Worm (Caenorhabditis elegans) whole organism, L3 larva: ENCODE results near the gene B0244.9.

ENCODE experiments used
- ZK546.5 ChIP-seq: sonication (generic microtip); optimal IDR thresholded peaks from 2 replicates; lab custom pipeline; 2017; ENCODE audit warnings: missing biosample characterization, missing genetic modification characterization
- ceh-16 ChIP-seq: sonication (generic microtip); optimal IDR thresholded peaks from 2 replicates; lab custom pipeline; 2017; ENCODE audit warnings: missing biosample characterization, missing genetic modification characterization
- ceh-82 ChIP-seq: fragments of 150-350 bp; optimal IDR thresholded peaks from 2 replicates; lab custom pipeline; 2014; ENCODE audit warnings: missing biosample characterization, missing genetic modification characterization
- egl-27 ChIP-seq: sonication (generic microtip); optimal IDR thresholded peaks from 4 replicates; lab custom pipeline; 2017; ENCODE audit warnings: missing biosample characterization, missing genetic modification reagents, missing genetic modification characterization
- egl-5 ChIP-seq: fragments of 150-350 bp; optimal IDR thresholded peaks from 2 replicates; lab custom pipeline; 2017; ENCODE audit warnings: missing biosample characterization, missing genetic modification reagents, missing genetic modification characterization, inconsistent platforms
- fkh-10 ChIP-seq: sonication (generic microtip); optimal IDR thresholded peaks from 2 replicates; lab custom pipeline; 2017; ENCODE audit warnings: missing biosample characterization, missing genetic modification reagents, missing genetic modification characterization
- jun-1 ChIP-seq: fragments of 150-350 bp; optimal IDR thresholded peaks from 2 replicates; lab custom pipeline; 2014; ENCODE audit warnings: missing biosample characterization, missing genetic modification reagents, missing genetic modification characterization
- nhr-11 ChIP-seq: fragments of 150-350 bp; optimal IDR thresholded peaks from 2 replicates; lab custom pipeline; 2014; ENCODE audit warnings: missing biosample characterization, missing genetic modification characterization
- nhr-77 ChIP-seq: fragments of 150-350 bp; optimal IDR thresholded peaks from 2 replicates; lab custom pipeline; 2014; ENCODE audit warnings: missing biosample characterization, missing genetic modification characterization
- skn-1 ChIP-seq: fragments of 150-350 bp; optimal IDR thresholded peaks from 2 replicates; lab custom pipeline; 2014; ENCODE audit warnings: missing biosample characterization, missing genetic modification characterization

DNA sequence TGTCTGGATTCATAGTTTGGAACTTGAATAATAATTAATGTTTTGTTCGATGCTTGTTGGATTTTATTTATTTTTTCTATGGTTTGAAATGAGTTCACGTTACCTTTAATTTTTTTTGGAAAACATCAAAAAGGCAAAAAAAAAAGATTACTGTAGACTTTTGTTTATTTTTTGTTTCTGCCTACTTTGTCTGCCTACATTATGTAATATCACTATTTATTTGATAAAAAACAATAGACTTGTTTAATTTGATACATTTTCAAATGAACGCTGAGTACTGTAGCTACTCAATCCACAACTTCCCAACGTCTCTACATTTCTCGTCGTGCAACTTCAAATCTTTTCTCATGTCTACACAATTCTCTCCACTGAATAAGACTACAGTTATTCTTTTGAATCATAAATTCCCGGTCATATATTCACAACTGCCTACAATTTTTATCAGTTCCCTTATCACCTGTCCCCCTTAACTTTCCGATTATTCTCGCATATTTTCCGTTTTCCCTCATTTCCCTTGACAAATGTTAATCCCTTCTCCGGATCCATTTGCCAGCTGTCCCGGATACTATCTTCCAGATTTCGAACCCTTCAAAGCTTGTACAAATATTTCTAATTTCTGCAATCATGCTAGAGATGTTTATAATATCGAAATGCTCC lies at the start of gene B0244.9, which contains the start of gene B0244.7:
- TF ChIP-seq ceh-16 (no peak), egl-27 (no peak), nhr-77 (tag; lab: Kevin White, UChicago) (no peak), ZK546.5 (no peak), egl-5 (no peak), skn-1 (tag; lab: Kevin White, UChicago) (no peak), jun-1 (tag; lab: Kevin White, UChicago) (no peak), ceh-82 (tag; lab: Kevin White, UChicago) (no peak), nhr-11 (tag; lab: Kevin White, UChicago) (no peak), fkh-10 (GFP tag; lab: Kevin White, UChicago) (no peak)
